Worm (Caenorhabditis elegans) whole organism, mixed stage, embryonic: ENCODE data around the gene polk-1.

Experiments used
- M03D4.4 ChIP-seq: sonication (generic microtip); optimal IDR thresholded peaks from 2 replicates; lab custom pipeline; 2017; ENCODE audit warnings: mild to moderate bottlenecking, missing genetic modification characterization, missing compliant biosample characterization
- bed-3 ChIP-seq: fragments of 200-800 bp; sonication (Bioruptor generic); optimal IDR thresholded peaks from 3 replicates; lab custom pipeline; 2018; ENCODE audit warnings: mild to moderate bottlenecking, missing genetic modification characterization, moderate library complexity, missing compliant biosample characterization
- blmp-1 ChIP-seq: fragments of 150-350 bp; optimal IDR thresholded peaks from 2 replicates; lab custom pipeline; 2014; ENCODE audit warnings: missing biosample characterization, missing genetic modification characterization
- ceh-39 ChIP-seq: fragments of 150-350 bp; optimal IDR thresholded peaks from 2 replicates; lab custom pipeline; 2014; ENCODE audit warnings: missing biosample characterization, missing genetic modification characterization
- ceh-43 ChIP-seq: fragments of 200-800 bp; sonication (Bioruptor generic); optimal IDR thresholded peaks from 2 replicates; lab custom pipeline; 2018; ENCODE audit warnings: mild to moderate bottlenecking, missing genetic modification characterization, moderate library complexity, missing compliant biosample characterization
- ceh-83 ChIP-seq: fragments of 200-800 bp; sonication (Bioruptor generic); optimal IDR thresholded peaks from 2 replicates; lab custom pipeline; 2018; ENCODE audit warnings: mild to moderate bottlenecking, missing genetic modification characterization, missing compliant biosample characterization
- ces-1 ChIP-seq: fragments of 150-350 bp; optimal IDR thresholded peaks from 2 replicates; lab custom pipeline; 2014; ENCODE audit warnings: missing biosample characterization, missing genetic modification reagents, missing genetic modification characterization
- cnd-1 ChIP-seq: fragments of 200-800 bp; sonication (Bioruptor generic); optimal IDR thresholded peaks from 2 replicates; lab custom pipeline; 2018; ENCODE audit warnings: mild to moderate bottlenecking, missing genetic modification characterization, missing compliant biosample characterization
- elt-1 ChIP-seq: sonication (generic microtip); optimal IDR thresholded peaks from 2 replicates; lab custom pipeline; 2017; ENCODE audit warnings: missing genetic modification characterization, mild to moderate bottlenecking, missing compliant biosample characterization, antibody characterized with exemption, moderate library complexity, borderline replicate concordance; ENCODE audit not compliant: insufficient read depth
- elt-3 ChIP-seq: fragments of 150-350 bp; optimal IDR thresholded peaks from 2 replicates; lab custom pipeline; 2014; ENCODE audit warnings: missing biosample characterization, missing genetic modification characterization
- flh-1 ChIP-seq: fragments of 200-800 bp; sonication (Bioruptor generic); optimal IDR thresholded peaks from 2 replicates; lab custom pipeline; 2018; ENCODE audit warnings: mild to moderate bottlenecking, missing genetic modification characterization, moderate library complexity, missing compliant biosample characterization
- ham-2 ChIP-seq: fragments of 200-800 bp; sonication (Bioruptor generic); optimal IDR thresholded peaks from 2 replicates; lab custom pipeline; 2018; ENCODE audit warnings: mild to moderate bottlenecking, missing genetic modification characterization, missing compliant biosample characterization
- hlh-1 ChIP-seq: fragments of 150-350 bp; optimal IDR thresholded peaks from 2 replicates; lab custom pipeline; 2014; ENCODE audit warnings: missing biosample characterization, missing genetic modification reagents, missing genetic modification characterization
- lin-13 ChIP-seq: fragments of 150-350 bp; optimal IDR thresholded peaks from 2 replicates; lab custom pipeline; 2014; ENCODE audit warnings: missing biosample characterization, missing genetic modification characterization
- mab-5 ChIP-seq: fragments of 150-350 bp; optimal IDR thresholded peaks from 2 replicates; lab custom pipeline; 2014; ENCODE audit warnings: missing biosample characterization, missing genetic modification characterization
- mep-1 ChIP-seq: fragments of 150-350 bp; optimal IDR thresholded peaks from 2 replicates; lab custom pipeline; 2017; ENCODE audit warnings: missing biosample characterization, missing genetic modification reagents, missing genetic modification characterization, inconsistent platforms
- mls-2 ChIP-seq: sonication (generic microtip); optimal IDR thresholded peaks from 2 replicates; lab custom pipeline; 2016; ENCODE audit warnings: mild to moderate bottlenecking, missing genetic modification characterization, moderate library complexity, missing compliant biosample characterization
- nhr-237 ChIP-seq: fragments of 150-350 bp; optimal IDR thresholded peaks from 2 replicates; lab custom pipeline; 2014; ENCODE audit warnings: missing biosample characterization, missing genetic modification characterization
- nhr-28 ChIP-seq: fragments of 150-350 bp; optimal IDR thresholded peaks from 2 replicates; lab custom pipeline; 2014; ENCODE audit warnings: missing biosample characterization, missing genetic modification characterization
- nhr-76 ChIP-seq: sonication (generic microtip); optimal IDR thresholded peaks from 2 replicates; lab custom pipeline; 2017; ENCODE audit warnings: missing biosample characterization, missing genetic modification characterization
- pha-4 ChIP-seq: fragments of 150-350 bp; optimal IDR thresholded peaks from 2 replicates; lab custom pipeline; 2018; ENCODE audit warnings: missing biosample characterization, missing genetic modification reagents, missing genetic modification characterization
- sem-2 ChIP-seq: fragments of 200-800 bp; sonication (Bioruptor generic); optimal IDR thresholded peaks from 2 replicates; lab custom pipeline; 2018; ENCODE audit warnings: mild to moderate bottlenecking, missing genetic modification characterization, missing compliant biosample characterization
- snpc-4 ChIP-seq: fragments of 150-350 bp; optimal IDR thresholded peaks from 2 replicates; lab custom pipeline; 2014; ENCODE audit warnings: missing biosample characterization, missing genetic modification characterization
- sptf-1 ChIP-seq: sonication (generic microtip); optimal IDR thresholded peaks from 2 replicates; lab custom pipeline; 2017; ENCODE audit warnings: mild to moderate bottlenecking, missing genetic modification characterization, moderate library complexity, missing compliant biosample characterization
- unc-120 ChIP-seq: sonication (generic microtip); optimal IDR thresholded peaks from 2 replicates; lab custom pipeline; 2017; ENCODE audit warnings: missing genetic modification characterization, missing compliant biosample characterization; ENCODE audit not compliant: poor library complexity, severe bottlenecking
- unc-39 ChIP-seq: fragments of 150-350 bp; optimal IDR thresholded peaks from 2 replicates; lab custom pipeline; 2014; ENCODE audit warnings: missing biosample characterization, missing genetic modification characterization
- unc-62 ChIP-seq: fragments of 150-350 bp; optimal IDR thresholded peaks from 2 replicates; lab custom pipeline; 2014; ENCODE audit warnings: missing biosample characterization, missing genetic modification reagents, missing genetic modification characterization
- zip-8 ChIP-seq: fragments of 150-350 bp; optimal IDR thresholded peaks from 2 replicates; lab custom pipeline; 2014; ENCODE audit warnings: missing biosample characterization, missing genetic modification characterization
- ztf-11 ChIP-seq: fragments of 150-350 bp; optimal IDR thresholded peaks from 2 replicates; lab custom pipeline; 2014; ENCODE audit warnings: missing biosample characterization, missing genetic modification characterization

Gene polk-1

ce11 chrIII:8589195-8589594, 39.2 kb downstream of the polk-1 start, which contains the start of gene fip-3:
Gene fip-3, minus strand, starts transcription at chrIII:8589488.
- TF ChIP-seq mep-1 (tag; lab: Kevin White, UChicago) (no peak), ham-2 (no peak), hlh-1 (tag; lab: Kevin White, UChicago) (no peak), elt-1 (tag; lab: Kevin White, UChicago) (no peak), zip-8 (tag; lab: Kevin White, UChicago) (no peak), elt-3 (tag; lab: Kevin White, UChicago) (no peak), nhr-237 (tag; lab: Kevin White, UChicago) (no peak), unc-39 (no peak), pha-4 (no peak), sptf-1 (tag; lab: Kevin White, UChicago) (no peak), ces-1 (GFP tag; lab: Kevin White, UChicago) (no peak), nhr-76 (tag; lab: Kevin White, UChicago) (no peak), nhr-28 (no peak), sem-2 (no peak), flh-1 (no peak), ztf-11 (tag; lab: Kevin White, UChicago) (no peak), blmp-1 (tag; lab: Kevin White, UChicago) (no peak), unc-62 (GFP tag; lab: Kevin White, UChicago) (no peak), lin-13 (tag; lab: Kevin White, UChicago) (no peak)
- TF ChIP-seq, all 35 proteins: peak for 0

- TF ChIP-seq ces-1 (GFP tag; lab: Kevin White, UChicago) (peak; percentile 92), ceh-83 (GFP tag; lab: Kevin White, UChicago) (no peak)
These were observed 39.7 kb downstream of the polk-1 start, which contains the start of gene glr-1 for ce11 chrIII:8588592-8589153. Gene glr-1, minus strand, starts transcription at chrIII:8588642.

- TF ChIP-seq ztf-11 (tag; lab: Kevin White, UChicago) (no peak), pha-4 (no peak), hlh-1 (tag; lab: Kevin White, UChicago) (no peak), flh-1 (no peak), nhr-237 (tag; lab: Kevin White, UChicago) (no peak), nhr-28 (no peak), cnd-1 (no peak), ceh-39 (tag; lab: Kevin White, UChicago) (no peak)
These were observed 47.6 kb downstream of the polk-1 start, which contains the start of gene doxa-1 for ce11 chrIII:8580802-8581201. Gene doxa-1, plus strand, starts transcription at chrIII:8581102.

- TF ChIP-seq mab-5 (no peak), elt-3 (tag; lab: Kevin White, UChicago) (no peak), lin-13 (tag; lab: Kevin White, UChicago) (no peak), mls-2 (tag; lab: Kevin White, UChicago) (no peak), blmp-1 (tag; lab: Kevin White, UChicago) (peak; percentile 70)
These were observed 49.0 kb downstream of the polk-1 start for ce11 chrIII:8579367-8579766.

- no peak for TF ChIP-seq bed-3
- no peak for TF ChIP-seq elt-1 (tag; lab: Kevin White, UChicago)
- TF ChIP-seq snpc-4 (tag; lab: Kevin White, UChicago) = no peak
- TF ChIP-seq ceh-43 (GFP tag; lab: Kevin White, UChicago) = no peak
- no peak for TF ChIP-seq ztf-11 (tag; lab: Kevin White, UChicago)
- TF ChIP-seq hlh-1 (tag; lab: Kevin White, UChicago) = no peak
- TF ChIP-seq M03D4.4 (tag; lab: Kevin White, UChicago) = no peak
- TF ChIP-seq pha-4 = no peak
- TF ChIP-seq sem-2 = no peak
- TF ChIP-seq nhr-76 (tag; lab: Kevin White, UChicago) = no peak
- no peak for TF ChIP-seq nhr-28
- no peak for TF ChIP-seq flh-1
- TF ChIP-seq unc-120 (tag; lab: Kevin White, UChicago) = no peak
- no peak for TF ChIP-seq elt-3 (tag; lab: Kevin White, UChicago)
- TF ChIP-seq zip-8 (tag; lab: Kevin White, UChicago) = no peak
- TF ChIP-seq ceh-83 (GFP tag; lab: Kevin White, UChicago) = no peak
These were observed 50.0 kb downstream of the polk-1 start for ce11 chrIII:8578381-8578780.
